Worm (Caenorhabditis elegans): ENCODE measurements around the gene dhc-4.

DNA sequence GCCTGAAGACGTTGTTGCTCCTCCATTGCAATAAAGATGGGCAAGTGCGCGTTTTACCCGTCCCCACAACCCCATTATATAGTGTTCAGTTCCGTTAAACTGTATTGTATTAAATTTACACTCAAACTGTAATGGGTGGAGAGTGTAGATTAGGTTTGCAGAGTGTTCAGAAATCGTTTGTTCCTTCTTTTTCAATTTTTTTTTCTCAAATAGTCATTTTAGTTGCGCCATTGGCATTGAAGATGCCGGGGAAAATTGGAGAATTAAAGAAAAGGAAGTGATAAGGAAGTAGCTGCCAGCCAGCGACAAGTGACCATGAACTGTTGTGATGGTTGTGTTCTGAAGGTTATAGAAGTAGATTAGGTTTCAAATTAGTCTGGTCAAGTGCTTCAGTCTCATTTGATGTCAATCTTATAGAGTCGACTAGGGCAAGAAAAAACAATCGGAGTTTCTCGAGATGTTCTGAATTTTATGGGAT is 15.9 kb downstream of the dhc-4 start, which contains the start of gene col-93:
- TF ChIP-seq lin-39 (tag; optimal IDR thresholded peaks at IDR 0.05) (no peak), nhr-19 (GFP tag; conservative IDR thresholded peaks at IDR 0.05) (no peak), nhr-84 (tag; optimal IDR thresholded peaks at IDR 0.05) (no peak), nhr-76 (tag; optimal IDR thresholded peaks at IDR 0.05) (no peak)
